Worm (Caenorhabditis elegans): ENCODE results near the gene F43C11.3.

- TF ChIP-seq mdl-1 (tag; optimal IDR thresholded peaks at IDR 0.05) (no peak), egl-27 (tag; optimal IDR thresholded peaks at IDR 0.05) (no peak), daf-12 (tag; optimal IDR thresholded peaks at IDR 0.05) (no peak)
Observed at ce11 chrII:2393821-2394220, 40.7 kb downstream of the F43C11.3 start, which contains the start of gene F16G10.11.

Measured in whole organism, L4 larva.